Worm (Caenorhabditis elegans): ENCODE data around the gene str-32.

The str-32 gene

ce11 chrV:4922024-4922423 lies 40.7 kb upstream of the str-32 start, which contains the start of gene srh-22:
Gene srh-22 (plus strand): TSS chrV:4922324.
- TF ChIP-seq skn-1 (tag; optimal IDR thresholded peaks at IDR 0.05) (no peak), nhr-237 (tag; optimal IDR thresholded peaks at IDR 0.05) (no peak), F26F4.8 (GFP tag; conservative IDR thresholded peaks at IDR 0.05) (no peak), duxl-1 (tag; optimal IDR thresholded peaks at IDR 0.05; ENCODE audit: poor library complexity) (no peak), nhr-41 (GFP tag; IDR thresholded peaks at IDR 0.05) (no peak), zip-11 (GFP tag; IDR thresholded peaks at IDR 0.05) (no peak), tra-1 (GFP tag; IDR thresholded peaks at IDR 0.05) (no peak), hlh-11 (tag; optimal IDR thresholded peaks at IDR 0.05) (no peak), Y75B8A.6 (GFP tag; IDR thresholded peaks at IDR 0.05) (no peak)

ce11 chrV:4920690-4921152 lies 39.4 kb upstream of the str-32 start, which contains the start of the genes C02E7.8 and srh-23:
Gene C02E7.8 (minus strand): TSS chrV:4920790.
Gene srh-23 (plus strand): TSS chrV:4921102.
- no peak for TF ChIP-seq attf-4 (tag; optimal IDR thresholded peaks at IDR 0.05)
- no peak for TF ChIP-seq unc-130 (GFP tag; optimal IDR thresholded peaks at IDR 0.05)
- no peak for TF ChIP-seq lin-39 (tag; optimal IDR thresholded peaks at IDR 0.05)
- TF ChIP-seq mep-1 (tag; optimal IDR thresholded peaks at IDR 0.05) = no peak
- no peak for TF ChIP-seq nhr-48 (tag; optimal IDR thresholded peaks at IDR 0.05)
- TF ChIP-seq jun-1 (tag; optimal IDR thresholded peaks at IDR 0.05) = no peak
- TF ChIP-seq dmd-6 (GFP tag; IDR thresholded peaks at IDR 0.05) = no peak
- no peak for TF ChIP-seq ces-1 (GFP tag; optimal IDR thresholded peaks at IDR 0.05)
- no peak for TF ChIP-seq tra-1 (GFP tag; IDR thresholded peaks at IDR 0.05)
- TF ChIP-seq dmd-8 (GFP tag; IDR thresholded peaks at IDR 0.05) = no peak
- no peak for TF ChIP-seq F49E8.2 (tag; optimal IDR thresholded peaks at IDR 0.05; ENCODE audit: borderline replicate concordance)

- TF ChIP-seq nhr-102 (tag; optimal IDR thresholded peaks at IDR 0.05) = peak; percentile 62
- TF ChIP-seq unc-39 (tag; optimal IDR thresholded peaks at IDR 0.05) = no peak
- no peak for TF ChIP-seq hif-1 (tag; optimal IDR thresholded peaks at IDR 0.05)
- TF ChIP-seq mxl-3 (GFP tag; optimal IDR thresholded peaks at IDR 0.05) = peak; percentile 43
- peak; percentile 47 for TF ChIP-seq cey-2 (tag; optimal IDR thresholded peaks at IDR 0.05; ENCODE audit: borderline replicate concordance, insufficient read depth)
- no peak for TF ChIP-seq sdz-12 (GFP tag; optimal IDR thresholded peaks at IDR 0.05)
- no peak for TF ChIP-seq Y75B8A.6 (GFP tag; IDR thresholded peaks at IDR 0.05)
- TF ChIP-seq tag-97 (GFP tag; IDR thresholded peaks at IDR 0.05) = no peak
- TF ChIP-seq dmd-8 (GFP tag; IDR thresholded peaks at IDR 0.05) = no peak
- TF ChIP-seq pha-4 (GFP tag; IDR thresholded peaks at IDR 0.05) = no peak
- no peak for TF ChIP-seq pha-4 (tag; optimal IDR thresholded peaks at IDR 0.05)
- TF ChIP-seq egl-43 (GFP tag; IDR thresholded peaks at IDR 0.05) = no peak
- TF ChIP-seq dmd-9 (GFP tag; IDR thresholded peaks at IDR 0.05) = no peak
- TF ChIP-seq ceh-62 (tag; optimal IDR thresholded peaks at IDR 0.05) = no peak
- no peak for TF ChIP-seq set-16 (GFP tag; IDR thresholded peaks at IDR 0.05)
- peak; percentile 48 for TF ChIP-seq nhr-10 (tag; optimal IDR thresholded peaks at IDR 0.05)
- TF ChIP-seq nhr-76 (tag; optimal IDR thresholded peaks at IDR 0.05) = no peak
- TF ChIP-seq Y5F2A.4 (GFP tag; optimal IDR thresholded peaks at IDR 0.05) = no peak
- no peak for TF ChIP-seq lsy-2 (tag; optimal IDR thresholded peaks at IDR 0.05)
- no peak for TF ChIP-seq hlh-30 (tag; optimal IDR thresholded peaks at IDR 0.05; ENCODE audit: insufficient read depth)
- TF ChIP-seq dve-1 (tag; optimal IDR thresholded peaks at IDR 0.05; ENCODE audit: insufficient read depth) = no peak
- TF ChIP-seq nhr-6 (tag; optimal IDR thresholded peaks at IDR 0.05) = no peak
- no peak for TF ChIP-seq lin-29 (GFP tag; IDR thresholded peaks at IDR 0.05)
- TF ChIP-seq mes-2 (tag; optimal IDR thresholded peaks at IDR 0.05; ENCODE audit: poor library complexity, severe bottlenecking) = no peak
- TF ChIP-seq spr-1 (tag; optimal IDR thresholded peaks at IDR 0.05) = peak; percentile 4
- TF ChIP-seq ama-1 (optimal IDR thresholded peaks at IDR 0.05) = no peak
- no peak for TF ChIP-seq egl-27 (tag; optimal IDR thresholded peaks at IDR 0.05)
- no peak for TF ChIP-seq ceh-44 (GFP tag; IDR thresholded peaks at IDR 0.05)
- no peak for TF ChIP-seq ces-1 (GFP tag; optimal IDR thresholded peaks at IDR 0.05)
- TF ChIP-seq hmg-1.1 (GFP tag; IDR thresholded peaks at IDR 0.05) = no peak
- TF ChIP-seq T20F7.1 (GFP tag; optimal IDR thresholded peaks at IDR 0.05) = no peak
Observed at ce11 chrV:4918664-4919257, 37.5 kb upstream of the str-32 start, which contains the start of gene C02E7.6. Gene C02E7.6 (plus strand): TSS chrV:4919207.

All from whole organism, L4 larva.